Fruit fly (Drosophila melanogaster): ENCODE results near the gene Sos.

Sos gene

DNA sequence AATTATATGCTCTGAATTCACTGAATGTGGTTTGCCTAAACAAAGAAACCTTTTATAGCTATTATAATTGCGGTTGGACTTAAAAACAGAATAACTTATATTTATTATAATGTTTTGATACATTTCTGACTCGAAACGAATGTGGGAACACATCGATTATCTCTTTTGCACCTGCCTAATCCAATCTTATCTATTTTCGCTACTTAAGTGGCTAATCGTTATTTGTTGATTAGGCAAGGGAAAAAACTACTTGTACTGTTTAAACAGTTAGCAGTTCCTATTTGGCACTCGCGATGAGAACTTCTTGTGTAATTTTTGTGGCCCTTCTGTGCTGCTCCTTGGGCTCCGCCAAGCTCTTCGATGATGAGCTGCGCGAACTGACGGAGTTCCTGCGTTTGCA lies 35.5 kb downstream of the Sos start, which contains the start of gene CG7968:
TSS of gene CG7968 (plus strand) at position 276 of the 400 bp plus-strand sequence.
- TF ChIP-seq btn (GFP tag; optimal IDR thresholded peaks at IDR 0.05) (no peak), exex (tag; optimal IDR thresholded peaks at IDR 0.05) (peak; percentile 93)

dm6 chr2L:13851098-13851497 lies 37.5 kb downstream of the Sos start:
- TF ChIP-seq zen (tag; optimal IDR thresholded peaks at IDR 0.05) (peak; percentile 66), D (optimal IDR thresholded peaks at IDR 0.05) (peak; percentile 87), D (GFP tag; optimal IDR thresholded peaks at IDR 0.05) (no peak), BtbVII (GFP tag; optimal IDR thresholded peaks at IDR 0.05) (no peak), cad (GFP tag; optimal IDR thresholded peaks at IDR 0.05) (peak; percentile 81), HmgD (GFP tag; optimal IDR thresholded peaks at IDR 0.05) (no peak)

- no peak for TF ChIP-seq CG11695 (GFP tag; IDR thresholded peaks at IDR 0.05)
- no peak for TF ChIP-seq Jarid2 (GFP tag; optimal IDR thresholded peaks at IDR 0.05)
- no peak for TF ChIP-seq Elba2 (GFP tag; optimal IDR thresholded peaks at IDR 0.05)
- no peak for TF ChIP-seq bsh (GFP tag; optimal IDR thresholded peaks at IDR 0.05)
- 0 out of 3 replicates have a peak, but pooled peaks have one; percentile 20 for TF ChIP-seq CG3726 (GFP tag; IDR thresholded peaks at IDR 0.05)
- TF ChIP-seq zen (tag; optimal IDR thresholded peaks at IDR 0.05) = peak; percentile 61
- TF ChIP-seq fd96Cb (tag; optimal IDR thresholded peaks at IDR 0.05) = no peak
- TF ChIP-seq tll (GFP tag; optimal IDR thresholded peaks at IDR 0.05) = peak in 1 of 2 experiments; percentile 50
Observed at dm6 chr2L:13867653-13868052, 54.0 kb downstream of the Sos start.

DNA sequence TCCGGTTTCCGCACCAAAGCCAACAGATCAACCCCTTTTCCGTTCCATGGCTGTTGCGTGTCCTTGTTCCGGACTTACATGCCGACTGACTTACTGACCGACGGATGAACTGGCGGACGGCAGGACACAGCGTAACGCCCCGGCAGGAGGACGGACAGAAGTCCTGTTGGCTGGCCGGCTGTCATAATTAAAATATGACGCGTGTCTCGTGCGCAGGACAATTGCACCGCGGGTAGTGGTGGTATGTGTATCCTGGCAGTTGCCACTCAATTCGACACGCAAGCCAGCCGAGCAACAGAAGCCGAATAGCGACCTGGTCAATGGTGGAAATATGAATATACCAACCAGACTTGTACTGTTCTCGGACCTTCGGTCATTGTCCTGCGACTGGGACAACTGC lies 55.8 kb downstream of the Sos start:
- TF ChIP-seq phol (tag; optimal IDR thresholded peaks at IDR 0.05) (no peak), CG4424 (GFP tag; optimal IDR thresholded peaks at IDR 0.05) (no peak), scrt (GFP tag; optimal IDR thresholded peaks at IDR 0.05) (no peak), CG18262 (tag; optimal IDR thresholded peaks at IDR 0.05) (no peak), zen (tag; optimal IDR thresholded peaks at IDR 0.05) (peak; percentile 59), CG13424 (tag; optimal IDR thresholded peaks at IDR 0.05) (no peak), CG13296 (GFP tag; optimal IDR thresholded peaks at IDR 0.05) (no peak), gro (GFP tag; optimal IDR thresholded peaks at IDR 0.05) (no peak), rib (GFP tag; IDR thresholded peaks at IDR 0.05) (no peak), Camta (GFP tag; optimal IDR thresholded peaks at IDR 0.05) (no peak), dimm (GFP tag; IDR thresholded peaks at IDR 0.05) (no peak), Dll (GFP tag; IDR thresholded peaks at IDR 0.05; ENCODE audit: partially characterized antibody) (no peak), chinmo (GFP tag; IDR thresholded peaks at IDR 0.05; ENCODE audit: partially characterized antibody) (no peak), twi (tag; optimal IDR thresholded peaks at IDR 0.05) (peak; percentile 0), zfh1 (GFP tag; IDR thresholded peaks at IDR 0.05) (no peak), nerfin-1 (tag; optimal IDR thresholded peaks at IDR 0.05) (peak; percentile 79), Dfd (GFP tag; optimal IDR thresholded peaks at IDR 0.05) (no peak), Oaz (GFP tag; IDR thresholded peaks at IDR 0.05) (no peak), cad (GFP tag; optimal IDR thresholded peaks at IDR 0.05) (peak; percentile 50), CG4707 (GFP tag; optimal IDR thresholded peaks at IDR 0.05) (no peak), D (optimal IDR thresholded peaks at IDR 0.05) (peak; percentile 29), D (GFP tag; optimal IDR thresholded peaks at IDR 0.05) (no peak), gsb-n (tag; optimal IDR thresholded peaks at IDR 0.05) (peak; percentile 73), sens (GFP tag) (peak; percentile 41), Lhr (GFP tag; optimal IDR thresholded peaks at IDR 0.05) (no peak), caup (GFP tag; optimal IDR thresholded peaks at IDR 0.05; ENCODE audit: severe bottlenecking) (no peak), Myb (GFP tag; optimal IDR thresholded peaks at IDR 0.05) (no peak), Hey (tag; optimal IDR thresholded peaks at IDR 0.05) (peak; percentile 82), tin (GFP tag; optimal IDR thresholded peaks at IDR 0.05) (no peak), Fer1 (GFP tag; optimal IDR thresholded peaks at IDR 0.05) (no peak), CG42726 (GFP tag; IDR thresholded peaks at IDR 0.05; ENCODE audit: partially characterized antibody) (no peak), Xrp1 (GFP tag; IDR thresholded peaks at IDR 0.05) (no peak), tll (GFP tag; optimal IDR thresholded peaks at IDR 0.05) (peak in 1 of 2 experiments; percentile 78)
